Worm (Caenorhabditis elegans) whole organism, young adult: ENCODE results near the gene set-24.

Experiments
- Y95B8A.8 ChIP-seq: fragments of 200-800 bp; sonication (Bioruptor generic); IDR thresholded peaks from 2 replicates; pipeline ENCODE4 v1.3.6; 2022; ENCODE audit warnings: missing genetic modification reagents, missing genetic modification characterization, missing compliant biosample characterization
- hlh-26 ChIP-seq: fragments of 200-800 bp; sonication (Bioruptor generic); conservative IDR thresholded peaks from 2 replicates; pipeline ENCODE4 v1.3.6; 2022; ENCODE audit warnings: missing genetic modification reagents, missing genetic modification characterization, missing compliant biosample characterization
- unc-62 ChIP-seq: fragments of 150-350 bp; optimal IDR thresholded peaks from 2 replicates; lab custom pipeline; 2014; ENCODE audit warnings: missing biosample characterization, missing genetic modification reagents, missing genetic modification characterization

ce11 chrII:12175398-12175797 lies 44.6 kb upstream of the set-24 start:
- TF ChIP-seq unc-62 = no peak
- TF ChIP-seq hlh-26 (GFP tag; lab: Robert Waterston, UW) = no peak
- TF ChIP-seq Y95B8A.8 (GFP tag; lab: Robert Waterston, UW) = no peak
